Worm (Caenorhabditis elegans) whole organism, early embryonic: ENCODE data around the gene ZK488.6.

Experiments used
- B0310.2 ChIP-seq: sonication (generic microtip); optimal IDR thresholded peaks from 2 replicates; lab custom pipeline; 2016; ENCODE audit warnings: mild to moderate bottlenecking, missing genetic modification characterization, missing compliant biosample characterization
- F13C5.2 ChIP-seq: sonication (generic microtip); optimal IDR thresholded peaks from 2 replicates; lab custom pipeline; 2017; ENCODE audit warnings: mild to moderate bottlenecking, missing genetic modification characterization, inconsistent platforms, missing compliant biosample characterization
- aly-1 ChIP-seq: sonication (generic microtip); optimal IDR thresholded peaks from 2 replicates; lab custom pipeline; 2016; ENCODE audit warnings: missing genetic modification characterization, missing compliant biosample characterization
- ama-1 ChIP-seq: fragments of 150-350 bp; optimal IDR thresholded peaks from 2 replicates; lab custom pipeline; 2014
- ceh-13 ChIP-seq: fragments of 200-800 bp; sonication (Bioruptor generic); optimal IDR thresholded peaks from 2 replicates; lab custom pipeline; 2018; ENCODE audit warnings: mild to moderate bottlenecking, missing genetic modification characterization, missing compliant biosample characterization
- ceh-36 ChIP-seq: sonication (generic microtip); optimal IDR thresholded peaks from 2 replicates; lab custom pipeline; 2016; ENCODE audit warnings: missing genetic modification characterization, inconsistent platforms, missing compliant biosample characterization
- ets-7 ChIP-seq: sonication (generic microtip); optimal IDR thresholded peaks from 2 replicates; lab custom pipeline; 2016; ENCODE audit warnings: missing genotype, missing genetic modification characterization, missing compliant biosample characterization
- flt-1 ChIP-seq: fragments of 200-800 bp; sonication (Bioruptor generic); IDR thresholded peaks from 2 replicates; pipeline ENCODE4 v1.3.6; 2022; ENCODE audit warnings: missing genetic modification characterization, missing compliant biosample characterization
- hmbx-1 ChIP-seq: sonication (generic microtip); optimal IDR thresholded peaks from 2 replicates; lab custom pipeline; 2016; ENCODE audit warnings: mild to moderate bottlenecking, missing genetic modification characterization, missing compliant biosample characterization
- hmg-4 ChIP-seq: fragments of 200-800 bp; sonication (Bioruptor generic); optimal IDR thresholded peaks from 2 replicates; lab custom pipeline; 2018; ENCODE audit warnings: mild to moderate bottlenecking, missing genetic modification characterization, missing compliant biosample characterization
- hnd-1 ChIP-seq: sonication (generic microtip); optimal IDR thresholded peaks from 2 replicates; lab custom pipeline; 2016; ENCODE audit warnings: missing genetic modification characterization, missing compliant biosample characterization
- pes-1 ChIP-seq: fragments of 200-800 bp; sonication (Bioruptor generic); IDR thresholded peaks from 2 replicates; pipeline ENCODE4 v1.3.6; 2022; ENCODE audit warnings: missing genetic modification reagents, missing genetic modification characterization, missing compliant biosample characterization
- scrt-1 ChIP-seq: fragments of 200-800 bp; sonication (Bioruptor generic); IDR thresholded peaks from 2 replicates; pipeline ENCODE4 v1.3.6; 2022; ENCODE audit warnings: missing genetic modification characterization, missing compliant biosample characterization
- sea-1 ChIP-seq: fragments of 200-800 bp; sonication (Bioruptor generic); conservative IDR thresholded peaks from 2 replicates; pipeline ENCODE4 v1.3.6; 2022; ENCODE audit warnings: missing genetic modification characterization, missing compliant biosample characterization
- tbx-11 ChIP-seq: fragments of 200-800 bp; sonication (Bioruptor generic); IDR thresholded peaks from 2 replicates; pipeline ENCODE4 v1.3.6; 2022; ENCODE audit warnings: missing genetic modification characterization, missing compliant biosample characterization
- tbx-37 ChIP-seq: fragments of 200-800 bp; sonication (Bioruptor generic); conservative IDR thresholded peaks from 2 replicates; pipeline ENCODE4 v1.3.6; 2022; ENCODE audit warnings: missing genetic modification reagents, missing genetic modification characterization, missing compliant biosample characterization
- tra-4 ChIP-seq: sonication (generic microtip); optimal IDR thresholded peaks from 2 replicates; lab custom pipeline; 2017; ENCODE audit warnings: missing genetic modification characterization, missing compliant biosample characterization

The ZK488.6 gene

DNA sequence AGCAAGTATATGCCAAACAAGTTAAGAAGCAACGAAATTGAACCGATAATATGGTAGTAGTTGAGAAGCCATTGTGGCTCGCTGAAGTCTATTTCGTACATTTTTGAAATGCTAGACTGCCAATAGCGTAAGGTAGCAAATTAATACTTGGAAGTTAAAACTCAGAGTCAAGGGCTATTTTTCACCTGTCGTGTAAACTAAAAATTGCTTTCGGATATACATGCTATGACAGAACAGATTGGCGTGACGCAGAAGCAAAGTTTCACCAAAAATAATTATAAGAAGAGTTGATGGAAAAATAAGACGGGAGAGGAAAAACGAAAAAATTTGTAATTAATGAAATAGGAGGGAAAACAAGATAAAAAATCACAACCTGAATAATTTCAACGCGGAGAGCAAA lies 24.3 kb upstream of the ZK488.6 start, which contains the start of gene sri-73:
TSS of gene sri-73 (minus strand) at position 101 of the 400 bp plus-strand sequence.
- no peak for TF ChIP-seq ets-7 (tag; lab: Kevin White, UChicago)
- TF ChIP-seq hmbx-1 = no peak
- TF ChIP-seq ama-1 (lab: Kevin White, UChicago) = no peak
- no peak for TF ChIP-seq ceh-13 (GFP tag; lab: Kevin White, UChicago)
- TF ChIP-seq sea-1 = no peak
- no peak for TF ChIP-seq tbx-11 (GFP tag; lab: Robert Waterston, UW)
- TF ChIP-seq tbx-37 (GFP tag; lab: Robert Waterston, UW) = no peak
- TF ChIP-seq ceh-36 = no peak
- TF ChIP-seq flt-1 (GFP tag; lab: Robert Waterston, UW) = no peak
- no peak for TF ChIP-seq scrt-1 (GFP tag; lab: Robert Waterston, UW)

DNA sequence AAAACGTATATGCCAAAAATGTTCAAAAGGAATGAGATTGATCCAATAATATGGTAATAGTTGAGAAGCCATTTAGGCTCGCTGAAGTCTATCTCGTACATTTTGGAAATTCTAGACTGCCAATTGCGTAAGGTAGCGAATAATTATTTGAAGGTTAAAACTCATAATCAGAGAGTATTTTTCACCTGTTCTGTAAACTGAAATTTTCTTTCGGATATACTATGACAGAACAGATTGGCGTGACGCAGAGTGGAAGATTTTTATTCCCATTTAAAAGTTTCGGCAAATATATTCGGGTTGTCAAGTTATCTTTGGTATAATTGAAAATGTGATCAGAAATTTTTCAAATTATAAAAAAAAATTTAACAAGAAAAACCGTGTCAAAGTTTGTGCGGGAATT lies 22.2 kb upstream of the ZK488.6 start, which contains the start of gene sri-72:
TSS of gene sri-72 (minus strand) at position 101 of the 400 bp plus-strand sequence.
- no peak for TF ChIP-seq tbx-37 (GFP tag; lab: Robert Waterston, UW)
- no peak for TF ChIP-seq ceh-36

DNA sequence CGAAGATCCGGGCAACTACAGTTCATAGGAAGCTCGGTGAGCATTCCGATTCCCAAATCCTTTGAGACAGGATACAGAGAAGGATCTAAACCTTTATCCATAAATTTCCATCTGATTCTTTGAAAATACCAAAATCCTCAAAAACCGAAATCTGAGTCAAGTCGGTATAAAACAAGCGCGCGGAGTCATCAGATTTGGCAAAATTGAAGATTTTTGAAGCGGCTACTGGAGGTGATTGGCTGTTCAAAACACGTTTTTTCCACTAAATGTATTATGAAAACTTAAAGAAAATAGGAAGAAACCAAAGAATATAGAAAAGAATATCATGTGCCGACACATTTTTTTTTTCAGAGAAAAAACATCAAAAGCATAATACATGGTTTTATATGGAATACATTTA lies 15.6 kb upstream of the ZK488.6 start, which contains the start of gene C14C6.13:
TSS of gene C14C6.13 (minus strand) at position 101 of the 400 bp plus-strand sequence.
- TF ChIP-seq hmg-4 (GFP tag; lab: Kevin White, UChicago) (no peak), ceh-13 (GFP tag; lab: Kevin White, UChicago) (no peak)

DNA sequence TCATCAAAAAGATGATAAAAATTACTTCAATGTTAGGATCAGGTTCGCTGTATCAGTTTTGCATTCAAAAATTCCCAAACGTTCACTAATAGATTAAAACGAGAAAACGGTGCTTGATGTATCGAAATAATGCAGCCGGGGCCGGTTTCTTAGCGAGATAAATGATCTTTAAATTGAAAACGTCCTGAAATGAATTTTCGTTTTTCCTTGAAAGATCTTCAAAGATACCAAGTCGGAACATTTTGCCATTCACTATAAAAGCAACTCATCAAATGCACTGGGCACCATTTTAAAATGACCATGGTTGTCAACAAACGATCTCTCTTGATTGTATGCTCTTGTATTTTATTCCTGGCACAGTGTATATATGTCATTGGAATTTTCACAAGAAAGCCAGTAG lies 14.2 kb upstream of the ZK488.6 start, which contains the start of gene K06H6.5:
TSS of gene K06H6.5 (plus strand) at position 301 of the 400 bp plus-strand sequence.
- TF ChIP-seq scrt-1 (GFP tag; lab: Robert Waterston, UW) (no peak), tra-4 (tag; lab: Kevin White, UChicago) (no peak), pes-1 (GFP tag; lab: Robert Waterston, UW) (no peak), tbx-11 (GFP tag; lab: Robert Waterston, UW) (no peak), hnd-1 (tag; lab: Kevin White, UChicago) (no peak), hmg-4 (GFP tag; lab: Kevin White, UChicago) (no peak), sea-1 (no peak), ets-7 (tag; lab: Kevin White, UChicago) (no peak), B0310.2 (tag; lab: Kevin White, UChicago) (no peak), ceh-13 (GFP tag; lab: Kevin White, UChicago) (no peak), flt-1 (GFP tag; lab: Robert Waterston, UW) (no peak), ama-1 (lab: Kevin White, UChicago) (no peak)

DNA sequence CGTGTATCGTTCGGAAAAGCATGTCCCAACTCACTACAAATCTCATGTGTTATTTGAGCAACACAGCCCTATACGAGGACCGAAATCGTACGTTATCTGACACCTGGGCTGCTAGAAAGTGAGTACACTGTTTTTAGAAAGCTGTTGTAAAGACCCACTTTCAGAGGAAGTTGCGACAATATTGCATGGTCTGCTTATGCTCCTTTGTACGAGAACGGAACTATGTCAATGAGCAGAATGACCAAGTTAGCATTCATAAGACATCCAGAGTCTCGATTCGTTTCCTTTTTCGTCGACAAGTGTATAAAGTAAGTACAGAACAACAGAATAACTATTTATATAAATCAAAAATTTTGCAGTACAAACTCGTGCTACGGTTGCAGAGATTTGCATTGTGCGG lies 13.4 kb upstream of the ZK488.6 start:
- TF ChIP-seq tbx-37 (GFP tag; lab: Robert Waterston, UW) (no peak), hmbx-1 (no peak), pes-1 (GFP tag; lab: Robert Waterston, UW) (no peak), sea-1 (no peak), ama-1 (lab: Kevin White, UChicago) (no peak), ceh-36 (no peak), F13C5.2 (tag; lab: Kevin White, UChicago) (no peak), tbx-11 (GFP tag; lab: Robert Waterston, UW) (no peak), hnd-1 (tag; lab: Kevin White, UChicago) (no peak), aly-1 (no peak), flt-1 (GFP tag; lab: Robert Waterston, UW) (no peak), ceh-13 (GFP tag; lab: Kevin White, UChicago) (no peak), tra-4 (tag; lab: Kevin White, UChicago) (no peak), B0310.2 (tag; lab: Kevin White, UChicago) (no peak), hmg-4 (GFP tag; lab: Kevin White, UChicago) (no peak), scrt-1 (GFP tag; lab: Robert Waterston, UW) (no peak), ets-7 (tag; lab: Kevin White, UChicago) (no peak)

DNA sequence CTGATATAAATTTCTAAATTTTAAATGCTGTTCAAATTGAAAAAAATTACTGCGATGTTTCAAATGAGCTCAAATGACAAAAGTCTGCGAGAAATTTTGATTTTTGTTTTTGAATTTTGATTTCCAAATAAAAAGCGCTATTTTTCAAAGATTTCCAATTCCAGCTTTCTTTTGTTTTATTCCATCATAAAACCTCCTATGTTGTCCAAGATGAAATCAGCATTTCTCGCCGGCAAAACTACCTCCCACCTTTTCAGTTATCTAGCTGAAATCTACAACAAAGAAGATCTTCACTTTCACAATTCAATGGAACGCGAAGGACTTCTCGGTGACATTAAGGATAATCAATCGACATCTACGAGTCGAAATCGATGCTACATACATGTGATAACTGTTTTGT lies 11.3 kb upstream of the ZK488.6 start, which contains the start of gene K06H6.4:
TSS of gene K06H6.4 (plus strand) at position 301 of the 400 bp plus-strand sequence.
- no peak for TF ChIP-seq sea-1
- no peak for TF ChIP-seq ceh-13 (GFP tag; lab: Kevin White, UChicago)
- TF ChIP-seq tbx-37 (GFP tag; lab: Robert Waterston, UW) = no peak
- no peak for TF ChIP-seq ama-1 (lab: Kevin White, UChicago)
- no peak for TF ChIP-seq aly-1
- no peak for TF ChIP-seq tra-4 (tag; lab: Kevin White, UChicago)
- no peak for TF ChIP-seq hnd-1 (tag; lab: Kevin White, UChicago)

DNA sequence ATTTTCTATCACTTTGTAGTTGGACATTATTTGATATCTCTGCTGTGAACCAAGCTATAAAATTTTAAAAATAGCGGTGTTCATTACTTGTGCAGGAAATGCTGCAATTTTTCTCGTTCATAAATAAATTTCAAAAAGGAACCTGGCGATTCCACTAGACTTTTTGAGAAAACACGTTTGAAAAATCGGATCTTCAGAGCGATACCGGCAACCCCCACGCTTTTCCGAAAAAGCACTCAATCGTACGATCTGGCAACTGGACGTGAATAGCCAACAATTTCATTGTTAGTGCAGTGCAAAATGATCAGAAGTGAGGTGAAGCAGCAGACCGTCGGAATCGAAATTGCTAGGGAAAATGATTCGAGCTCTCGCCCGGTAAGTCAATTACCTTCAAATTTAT lies 8.7 kb upstream of the ZK488.6 start, which contains the start of gene nstp-7:
TSS of gene nstp-7 (plus strand) at position 301 of the 400 bp plus-strand sequence.
- no peak for TF ChIP-seq tra-4 (tag; lab: Kevin White, UChicago)
- TF ChIP-seq ets-7 (tag; lab: Kevin White, UChicago) = no peak
- no peak for TF ChIP-seq ceh-36
- no peak for TF ChIP-seq tbx-11 (GFP tag; lab: Robert Waterston, UW)
- no peak for TF ChIP-seq sea-1
- TF ChIP-seq hmg-4 (GFP tag; lab: Kevin White, UChicago) = no peak
- no peak for TF ChIP-seq pes-1 (GFP tag; lab: Robert Waterston, UW)
- no peak for TF ChIP-seq aly-1
- TF ChIP-seq hnd-1 (tag; lab: Kevin White, UChicago) = no peak
- no peak for TF ChIP-seq ama-1 (lab: Kevin White, UChicago)

DNA sequence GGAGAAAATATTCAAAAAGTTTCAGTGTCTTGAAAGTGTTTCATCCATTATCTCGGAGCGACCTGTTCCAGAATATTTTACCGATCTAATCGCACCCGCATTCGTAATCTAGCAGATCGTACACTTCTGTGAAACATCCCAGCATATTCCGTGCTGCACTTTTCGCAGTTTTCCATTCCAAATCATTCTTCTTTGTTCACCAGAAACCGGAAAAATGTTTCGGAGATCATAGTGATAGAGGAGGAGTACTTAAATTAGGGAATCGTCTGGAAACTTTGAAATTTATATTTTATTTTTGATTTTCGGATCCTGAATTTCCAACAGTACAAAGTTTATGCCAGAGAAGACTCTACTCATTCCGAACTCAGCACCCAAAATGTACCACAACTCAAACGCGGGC lies 4.8 kb upstream of the ZK488.6 start, which contains the start of gene K06H6.2:
TSS of gene K06H6.2 (plus strand) at position 301 of the 400 bp plus-strand sequence.
- TF ChIP-seq tbx-37 (GFP tag; lab: Robert Waterston, UW) (no peak), tbx-11 (GFP tag; lab: Robert Waterston, UW) (no peak), hnd-1 (tag; lab: Kevin White, UChicago) (no peak), pes-1 (GFP tag; lab: Robert Waterston, UW) (no peak), hmbx-1 (no peak), hmg-4 (GFP tag; lab: Kevin White, UChicago) (no peak), ceh-36 (no peak)
